Worm (Caenorhabditis elegans): Measurements from ENCODE around the gene snx-17.

DNA sequence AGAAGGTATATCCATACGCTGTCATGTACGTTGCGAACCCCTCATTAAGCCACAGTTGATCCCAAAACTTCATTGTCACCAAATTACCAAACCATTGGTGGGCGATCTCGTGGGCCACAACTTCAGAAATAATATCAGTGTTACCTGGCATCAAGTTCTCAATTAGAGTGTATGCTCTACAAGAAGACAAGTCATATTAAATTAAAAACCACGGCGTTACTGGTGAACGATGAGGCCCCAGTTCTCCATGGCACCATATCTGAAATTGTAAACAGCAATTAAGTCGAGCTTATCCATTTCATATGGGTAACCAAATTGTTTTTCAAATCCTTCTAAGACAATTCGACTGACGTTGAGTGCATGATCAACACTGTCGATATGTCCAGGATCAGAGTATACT lies 19.3 kb downstream of the snx-17 start:
- TF ChIP-seq cog-1 (tag; optimal IDR thresholded peaks at IDR 0.05) (no peak), klf-2 (GFP tag; conservative IDR thresholded peaks at IDR 0.05) (no peak), flt-1 (GFP tag; IDR thresholded peaks at IDR 0.05) (no peak), ref-1 (GFP tag; conservative IDR thresholded peaks at IDR 0.05) (no peak), T22C8.4 (GFP tag; IDR thresholded peaks at IDR 0.05) (no peak)
